Fruit fly (Drosophila melanogaster) Kc167 (cell line): ENCODE data around the gene CG15771.

ENCODE experiments used
- Myc ChIP-seq: fragments of >200 bp; optimal IDR thresholded peaks from 2 replicates; lab custom pipeline; 2017; ENCODE audit warnings: missing external identifiers
- Sin3A ChIP-seq: fragments of >200 bp; optimal IDR thresholded peaks from 2 replicates; lab custom pipeline; 2018; ENCODE audit warnings: missing external identifiers
- h ChIP-seq: fragments of >200 bp; optimal IDR thresholded peaks from 3 replicates; lab custom pipeline; 2018; ENCODE audit warnings: missing external identifiers
- insv ChIP-seq: fragments of >200 bp; optimal IDR thresholded peaks from 3 replicates; lab custom pipeline; 2018; ENCODE audit warnings: missing external identifiers
- psq ChIP-seq: fragments of >200 bp; optimal IDR thresholded peaks from 2 replicates; lab custom pipeline; 2017; ENCODE audit warnings: missing external identifiers
- ttk ChIP-seq: sonication (Bioruptor generic); optimal IDR thresholded peaks from 2 replicates; lab custom pipeline; 2017; ENCODE audit warnings: missing external identifiers

Gene CG15771

DNA sequence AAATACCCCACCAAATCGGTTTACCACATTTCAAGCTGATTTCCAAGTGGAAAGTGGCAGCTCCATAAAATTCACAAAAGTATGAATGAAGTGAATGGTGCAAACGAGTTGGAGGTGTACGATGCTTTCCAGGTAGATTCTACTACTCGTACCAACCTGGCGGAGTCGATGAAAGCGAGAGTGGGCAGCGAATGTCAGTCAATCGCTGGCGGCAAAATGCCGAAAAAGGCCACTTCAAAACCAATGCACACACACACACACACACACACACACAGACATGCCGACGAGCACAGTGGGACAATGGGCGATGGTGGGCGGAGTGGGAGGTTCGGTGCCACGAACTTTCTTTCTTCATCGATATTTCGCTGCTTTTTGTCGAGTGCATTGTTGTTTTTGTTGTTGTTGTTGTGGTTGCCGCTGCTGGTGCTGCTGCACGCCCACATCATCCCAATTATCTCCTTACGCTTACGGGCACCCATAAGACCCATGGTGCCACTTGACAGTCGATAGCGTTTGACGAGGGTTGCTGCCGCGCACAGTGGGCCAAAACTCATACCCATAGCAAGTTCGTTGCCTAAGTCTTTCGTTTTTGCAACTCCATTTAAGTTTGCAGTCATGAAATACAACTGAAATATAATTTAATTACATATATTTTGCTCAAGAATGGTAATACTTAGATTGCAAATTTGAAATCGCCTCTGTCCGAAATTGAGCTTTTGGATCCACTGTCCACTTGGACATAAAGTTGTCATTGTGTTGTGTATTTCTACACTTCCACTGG, 28.1 kb downstream of the CG15771 start:
- TF ChIP-seq psq (lab: Kevin White, UChicago): no peak
- TF ChIP-seq Sin3A: no peak
- no peak for TF ChIP-seq h (lab: Kevin White, UChicago)
- TF ChIP-seq Myc (lab: Kevin White, UChicago): no peak
- no peak for TF ChIP-seq ttk
- TF ChIP-seq insv: no peak

- TF ChIP-seq h (lab: Kevin White, UChicago) (no peak), psq (lab: Kevin White, UChicago) (no peak), ttk (no peak), Sin3A (no peak), Myc (lab: Kevin White, UChicago) (no peak), insv (no peak)
Measured at dm6 chrX:5786559-5786958, 31.2 kb downstream of the CG15771 start.

dm6 chrX:5789187-5789586, 33.8 kb downstream of the CG15771 start, which contains the start of gene CG15767:
CG15767 (plus strand) TSS chrX:5789487.
- TF ChIP-seq Myc (lab: Kevin White, UChicago) (no peak), Sin3A (no peak), ttk (no peak)

DNA sequence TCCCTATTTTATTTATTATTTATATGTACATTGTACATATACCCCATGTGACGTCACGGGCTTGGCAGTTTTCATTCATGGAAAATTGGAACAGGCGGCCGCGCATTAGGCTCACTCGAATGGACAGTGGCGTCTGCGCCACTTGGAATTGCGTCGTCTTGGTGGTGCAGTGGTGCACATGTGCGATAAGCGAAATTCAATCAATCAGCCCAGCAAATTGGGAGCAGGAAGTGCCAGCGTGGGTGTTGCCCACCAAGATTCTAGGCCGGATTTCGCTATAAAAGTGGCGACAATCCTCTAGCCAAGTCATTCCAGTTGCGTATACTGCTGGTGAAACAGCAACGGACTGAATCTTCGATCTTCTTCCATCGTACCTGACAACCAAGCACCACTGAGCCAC, 36.5 kb downstream of the CG15771 start, which contains the start of gene CG12239:
TSS of gene CG12239 (plus strand) at position 301 of the 400 bp plus-strand sequence.
- no peak for TF ChIP-seq Sin3A
- TF ChIP-seq ttk: no peak
- no peak for TF ChIP-seq Myc (lab: Kevin White, UChicago)
- TF ChIP-seq h (lab: Kevin White, UChicago): no peak
- TF ChIP-seq insv: no peak
- no peak for TF ChIP-seq psq (lab: Kevin White, UChicago)

DNA sequence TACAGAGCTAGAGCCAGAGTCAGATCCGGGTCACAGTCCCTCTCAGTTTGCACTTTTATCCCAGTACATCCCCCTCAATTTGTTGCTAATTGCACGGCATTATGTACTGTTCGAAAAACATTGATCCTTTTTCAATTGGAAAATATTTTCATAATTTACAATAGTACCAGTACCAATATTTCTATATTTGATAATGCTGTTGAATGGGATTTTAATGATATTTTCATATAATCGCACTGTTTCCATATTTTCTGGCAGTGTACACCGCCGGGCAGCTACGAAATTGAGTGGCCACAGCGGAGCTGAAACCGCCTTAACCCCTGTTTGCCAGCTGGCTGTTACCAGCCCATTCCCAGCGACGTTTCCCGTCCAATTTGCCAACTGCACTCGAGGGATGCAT, 45.3 kb downstream of the CG15771 start:
- no peak for TF ChIP-seq insv
- TF ChIP-seq Sin3A: no peak
- no peak for TF ChIP-seq h (lab: Kevin White, UChicago)
- no peak for TF ChIP-seq Myc (lab: Kevin White, UChicago)
- TF ChIP-seq psq (lab: Kevin White, UChicago): no peak
- TF ChIP-seq ttk: no peak

DNA sequence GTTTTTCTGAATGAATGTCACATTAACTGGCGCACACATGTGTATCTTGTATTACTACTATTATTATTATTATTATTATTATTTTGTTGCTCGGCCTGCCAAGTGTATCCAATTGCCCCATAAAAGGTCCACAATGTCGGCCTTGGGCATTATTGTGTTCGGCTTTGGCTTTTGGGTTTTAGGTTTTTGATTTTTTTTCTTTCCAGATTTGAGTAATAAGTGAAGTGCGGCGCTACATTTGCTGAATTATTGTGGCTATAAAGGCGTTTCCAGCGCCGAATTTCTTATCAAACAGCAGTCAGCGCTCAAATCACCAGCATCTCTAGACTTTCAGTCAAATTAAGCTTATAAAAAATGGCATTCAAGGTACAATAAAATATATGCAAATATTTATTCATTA, 49.0 kb downstream of the CG15771 start, which contains the start of gene Cpr5C:
TSS of gene Cpr5C (plus strand) at position 301 of the 400 bp plus-strand sequence.
- TF ChIP-seq insv: no peak
- no peak for TF ChIP-seq psq (lab: Kevin White, UChicago)
- no peak for TF ChIP-seq h (lab: Kevin White, UChicago)
- TF ChIP-seq ttk: no peak
- TF ChIP-seq Myc (lab: Kevin White, UChicago): no peak
- TF ChIP-seq Sin3A: no peak

DNA sequence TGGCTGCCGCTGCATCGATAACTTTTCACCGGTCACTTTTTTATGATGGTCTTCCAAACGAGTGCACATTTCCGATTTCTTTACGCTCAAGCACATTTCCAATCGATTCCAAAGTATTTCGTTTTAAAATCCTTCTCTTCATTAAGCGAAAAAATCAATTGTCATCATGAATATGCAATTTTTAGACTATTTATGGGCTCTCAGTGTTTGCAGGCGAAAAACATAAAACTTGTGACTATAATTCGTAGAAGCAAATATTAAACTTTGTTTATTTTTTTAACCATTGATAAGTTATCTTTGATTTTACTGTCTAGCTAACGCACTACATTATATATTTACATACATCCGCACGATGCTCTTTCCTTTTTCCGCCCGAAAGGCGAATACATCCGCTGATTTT, 53.3 kb downstream of the CG15771 start, which contains the start of gene Prosbeta2R1:
TSS of gene Prosbeta2R1 (plus strand) at position 301 of the 400 bp plus-strand sequence.
- TF ChIP-seq Sin3A: no peak
- TF ChIP-seq psq (lab: Kevin White, UChicago): no peak
- TF ChIP-seq Myc (lab: Kevin White, UChicago): no peak
- no peak for TF ChIP-seq h (lab: Kevin White, UChicago)
- no peak for TF ChIP-seq ttk
- TF ChIP-seq insv: no peak
